Worm (Caenorhabditis elegans): Measurements from ENCODE around the gene spp-13.

spp-13 gene

ce11 chrX:8422020-8422419, 3.7 kb upstream of the spp-13 start, which contains the start of gene tag-123 (continued):
- peak; percentile 74 for TF ChIP-seq mep-1 (tag; optimal IDR thresholded peaks at IDR 0.05)
- no peak for TF ChIP-seq mxl-3 (GFP tag; optimal IDR thresholded peaks at IDR 0.05)
- TF ChIP-seq spr-1 (tag; optimal IDR thresholded peaks at IDR 0.05): no peak
- no peak for TF ChIP-seq F37D6.2 (tag; optimal IDR thresholded peaks at IDR 0.05)
- TF ChIP-seq Y5F2A.4 (GFP tag; optimal IDR thresholded peaks at IDR 0.05): no peak
- TF ChIP-seq Y105C5A.15 (GFP tag; IDR thresholded peaks at IDR 0.05): no peak
- TF ChIP-seq ceh-44 (GFP tag; IDR thresholded peaks at IDR 0.05): no peak
- TF ChIP-seq unc-130 (GFP tag; optimal IDR thresholded peaks at IDR 0.05): no peak
- TF ChIP-seq ctbp-1 (GFP tag; IDR thresholded peaks at IDR 0.05): no peak
- no peak for TF ChIP-seq daf-8 (GFP tag; IDR thresholded peaks at IDR 0.05)
- peak; percentile 40 for TF ChIP-seq rbr-2 (tag; optimal IDR thresholded peaks at IDR 0.05)
- no peak for TF ChIP-seq F49E8.2 (tag; optimal IDR thresholded peaks at IDR 0.05; ENCODE audit: borderline replicate concordance)
- no peak for TF ChIP-seq lin-38 (GFP tag; IDR thresholded peaks at IDR 0.05)
- no peak for TF ChIP-seq cey-2 (tag; optimal IDR thresholded peaks at IDR 0.05; ENCODE audit: borderline replicate concordance, insufficient read depth)
- no peak for TF ChIP-seq ztf-11 (tag; optimal IDR thresholded peaks at IDR 0.05)
- TF ChIP-seq pqm-1 (tag; optimal IDR thresholded peaks at IDR 0.05): no peak
- TF ChIP-seq skn-1 (tag; optimal IDR thresholded peaks at IDR 0.05): no peak
- TF ChIP-seq set-16 (GFP tag; IDR thresholded peaks at IDR 0.05): no peak
- peak; percentile 9 for TF ChIP-seq nhr-77 (tag; optimal IDR thresholded peaks at IDR 0.05)
- TF ChIP-seq hlh-11 (tag; optimal IDR thresholded peaks at IDR 0.05): peak; percentile 32
- no peak for TF ChIP-seq nhr-237 (tag; optimal IDR thresholded peaks at IDR 0.05)
- TF ChIP-seq nhr-10 (tag; optimal IDR thresholded peaks at IDR 0.05): no peak
- TF ChIP-seq lin-15B (tag; optimal IDR thresholded peaks at IDR 0.05): no peak
- TF ChIP-seq nhr-11 (tag; optimal IDR thresholded peaks at IDR 0.05): no peak
- TF ChIP-seq F10B5.3 (tag; optimal IDR thresholded peaks at IDR 0.05): peak; percentile 37
- TF ChIP-seq mxl-2 (GFP tag; conservative IDR thresholded peaks at IDR 0.05): no peak
- TF ChIP-seq Y75B8A.6 (GFP tag; IDR thresholded peaks at IDR 0.05): no peak
- no peak for TF ChIP-seq saeg-2 (GFP tag; IDR thresholded peaks at IDR 0.05)
- no peak for TF ChIP-seq spr-3 (GFP tag; optimal IDR thresholded peaks at IDR 0.05)
- no peak for TF ChIP-seq ZK546.5 (tag; optimal IDR thresholded peaks at IDR 0.05)
- no peak for TF ChIP-seq Y48G9A.11 (GFP tag; IDR thresholded peaks at IDR 0.05)
- no peak for TF ChIP-seq mdt-29 (GFP tag; IDR thresholded peaks at IDR 0.05)
- no peak for TF ChIP-seq tra-1 (GFP tag; IDR thresholded peaks at IDR 0.05)

- TF ChIP-seq madf-9 (GFP tag; conservative IDR thresholded peaks at IDR 0.05) (no peak), Y48G9A.11 (GFP tag; IDR thresholded peaks at IDR 0.05) (no peak), attf-4 (tag; optimal IDR thresholded peaks at IDR 0.05) (no peak), hmg-1.1 (GFP tag; IDR thresholded peaks at IDR 0.05) (no peak), dmd-6 (GFP tag; IDR thresholded peaks at IDR 0.05) (peak; percentile 81), snpc-1.2 (GFP tag; IDR thresholded peaks at IDR 0.05) (no peak)
Observed at ce11 chrX:8421594-8421993, 3.3 kb upstream of the spp-13 start.

ce11 chrX:8419252-8419651, 928 bp upstream of the spp-13 start:
- TF ChIP-seq rbr-2 (tag; optimal IDR thresholded peaks at IDR 0.05) (no peak), ces-1 (GFP tag; optimal IDR thresholded peaks at IDR 0.05) (no peak), pha-4 (GFP tag; IDR thresholded peaks at IDR 0.05) (peak; percentile 63), pha-4 (tag; optimal IDR thresholded peaks at IDR 0.05) (no peak), mep-1 (tag; optimal IDR thresholded peaks at IDR 0.05) (peak; percentile 19), mxl-2 (GFP tag; conservative IDR thresholded peaks at IDR 0.05) (no peak), Y75B8A.6 (GFP tag; IDR thresholded peaks at IDR 0.05) (no peak), dmd-6 (GFP tag; IDR thresholded peaks at IDR 0.05) (no peak), nhr-76 (tag; optimal IDR thresholded peaks at IDR 0.05) (no peak), ceh-44 (GFP tag; IDR thresholded peaks at IDR 0.05) (no peak), hlh-30 (tag; optimal IDR thresholded peaks at IDR 0.05; ENCODE audit: insufficient read depth) (no peak), fos-1 (tag; optimal IDR thresholded peaks at IDR 0.05) (no peak), mes-2 (tag; optimal IDR thresholded peaks at IDR 0.05; ENCODE audit: poor library complexity, severe bottlenecking) (peak; percentile 50), ceh-32 (tag; optimal IDR thresholded peaks at IDR 0.05; ENCODE audit: poor library complexity) (no peak), F37D6.2 (tag; optimal IDR thresholded peaks at IDR 0.05) (no peak), lir-3 (tag; optimal IDR thresholded peaks at IDR 0.05) (no peak), arid-1 (GFP tag; conservative IDR thresholded peaks at IDR 0.05) (0 out of 2 replicates have a peak, but pooled peaks have one; percentile 39), lin-1 (GFP tag; IDR thresholded peaks at IDR 0.05) (no peak), F26F4.8 (GFP tag; conservative IDR thresholded peaks at IDR 0.05) (peak; percentile 62; the same call in 1 of the 2 replicates)

Data from whole organism, L4 larva.